Worm (Caenorhabditis elegans): ENCODE data around the gene Y57E12AL.6.

- no peak for TF ChIP-seq snpc-4 (tag; optimal IDR thresholded peaks at IDR 0.05)
- TF ChIP-seq aha-1 (tag; optimal IDR thresholded peaks at IDR 0.05), result no peak
- no peak for TF ChIP-seq lin-13 (GFP tag; optimal IDR thresholded peaks at IDR 0.05)
- no peak for TF ChIP-seq unc-130 (tag; optimal IDR thresholded peaks at IDR 0.05)
- peak; percentile 49 for TF ChIP-seq fkh-4 (tag; optimal IDR thresholded peaks at IDR 0.05; ENCODE audit: borderline replicate concordance)
- no peak for TF ChIP-seq sptf-1 (tag; optimal IDR thresholded peaks at IDR 0.05)
- no peak for TF ChIP-seq nhr-90 (tag; optimal IDR thresholded peaks at IDR 0.05; ENCODE audit: poor library complexity)
- TF ChIP-seq sup-37 (GFP tag; optimal IDR thresholded peaks at IDR 0.05), result no peak
- TF ChIP-seq ztf-11 (tag; optimal IDR thresholded peaks at IDR 0.05), result no peak
- no peak for TF ChIP-seq alr-1 (tag; optimal IDR thresholded peaks at IDR 0.05; ENCODE audit: borderline replicate concordance)
- TF ChIP-seq lin-15B (tag; optimal IDR thresholded peaks at IDR 0.05), result no peak
- TF ChIP-seq rnt-1 (tag; optimal IDR thresholded peaks at IDR 0.05), result no peak
Measured at ce11 chrV:7022981-7023380, 37.3 kb downstream of the Y57E12AL.6 start.
